Fruit fly (Drosophila melanogaster) whole organism, embryonic: Measurements from ENCODE around the gene dwg.
A peak's percentile ranks its signal among the peaks of the same experiment; 100 is the strongest.

Source experiments
- Atf6 ChIP-seq: fragments of 200-800 bp; sonication (Bioruptor generic); IDR thresholded peaks from 2 replicates; pipeline ENCODE4 v1.3.6; 2022; ENCODE audit warnings: missing biosample characterization, missing genetic modification characterization
- Awh ChIP-seq: fragments of 200-800 bp; sonication (Bioruptor generic); IDR thresholded peaks from 2 replicates; pipeline ENCODE4, ENCODE4 v1.3.6; 2022; ENCODE audit warnings: missing biosample characterization, missing genetic modification characterization
- Blimp-1 ChIP-seq: fragments of 200-800 bp; sonication (Bioruptor generic); optimal IDR thresholded peaks from 3 replicates; lab custom pipeline; 2018; ENCODE audit warnings: missing biosample characterization, missing genetic modification characterization, mild to moderate bottlenecking, moderate library complexity, missing genetic modification reagents
- BtbVII ChIP-seq: fragments of 200-800 bp; sonication (Bioruptor generic); optimal IDR thresholded peaks from 3 replicates; lab custom pipeline; 2017; ENCODE audit warnings: missing biosample characterization, mild to moderate bottlenecking, missing genetic modification characterization
- CG10267 ChIP-seq: fragments of 200-800 bp; sonication (Bioruptor generic); optimal IDR thresholded peaks from 2 replicates; lab custom pipeline; 2018; ENCODE audit warnings: missing biosample characterization, mild to moderate bottlenecking, missing genetic modification characterization, moderate library complexity
- CG11247 ChIP-seq: fragments of 200-800 bp; sonication (Bioruptor generic); IDR thresholded peaks from 2 replicates; pipeline ENCODE4 v1.3.6; 2022; ENCODE audit warnings: missing biosample characterization, missing genetic modification characterization
- CG11504 ChIP-seq: fragments of 200-800 bp; sonication (Bioruptor generic); optimal IDR thresholded peaks from 3 replicates; lab custom pipeline; 2019; ENCODE audit warnings: missing biosample characterization, mild to moderate bottlenecking, missing genetic modification characterization, moderate library complexity
- CG11696 ChIP-seq: fragments of 200-800 bp; sonication (Bioruptor generic); IDR thresholded peaks from 2 replicates; pipeline ENCODE4 v1.3.6; 2022; ENCODE audit warnings: missing biosample characterization, missing genetic modification characterization
- CG12659 ChIP-seq: fragments of 200-800 bp; sonication (Bioruptor generic); optimal IDR thresholded peaks from 3 replicates; lab custom pipeline; 2017; ENCODE audit warnings: mild to moderate bottlenecking, missing biosample characterization, missing genetic modification reagents, missing genetic modification characterization
- CG13287 ChIP-seq: fragments of 200-800 bp; sonication (Bioruptor generic); IDR thresholded peaks from 2 replicates; pipeline ENCODE4 v1.3.6; 2022; ENCODE audit warnings: missing biosample characterization, missing genetic modification characterization; ENCODE audit not compliant: partially characterized antibody
- CG14441 ChIP-seq: fragments of 200-800 bp; sonication (Bioruptor generic); IDR thresholded peaks from 2 replicates; pipeline ENCODE4 v1.3.6; 2022; ENCODE audit warnings: missing biosample characterization, missing genetic modification characterization
- CG15073 ChIP-seq: fragments of 200-800 bp; sonication (Bioruptor generic); optimal IDR thresholded peaks from 2 replicates; lab custom pipeline; 2016; ENCODE audit warnings: missing biosample characterization, missing genetic modification characterization
- CG15269 ChIP-seq: fragments of 200-800 bp; sonication (Bioruptor generic); optimal IDR thresholded peaks from 2 replicates; lab custom pipeline; 2018; ENCODE audit warnings: missing biosample characterization, mild to moderate bottlenecking, missing genetic modification characterization, moderate library complexity
- CG15696 ChIP-seq: fragments of 200-800 bp; sonication (Bioruptor generic); optimal IDR thresholded peaks from 2 replicates; lab custom pipeline; 2019; ENCODE audit warnings: missing biosample characterization, mild to moderate bottlenecking, missing genetic modification characterization, moderate library complexity
- CG1602 ChIP-seq: fragments of 200-800 bp; sonication (Bioruptor generic); optimal IDR thresholded peaks from 3 replicates; lab custom pipeline; 2016; ENCODE audit warnings: missing biosample characterization, missing genetic modification characterization
- CG16813 ChIP-seq: fragments of 200-800 bp; sonication (Bioruptor generic); IDR thresholded peaks from 3 replicates; pipeline ENCODE4 v1.3.6; 2022; ENCODE audit warnings: missing biosample characterization, missing genetic modification characterization; ENCODE audit not compliant: partially characterized antibody
- CG17802 ChIP-seq: fragments of 200-800 bp; sonication (Bioruptor generic); optimal IDR thresholded peaks from 2 replicates; lab custom pipeline; 2018; ENCODE audit warnings: missing biosample characterization, mild to moderate bottlenecking, missing genetic modification characterization, moderate library complexity
- CG2120 ChIP-seq: fragments of 200-800 bp; sonication (Bioruptor generic); optimal IDR thresholded peaks from 3 replicates; lab custom pipeline; 2016; ENCODE audit warnings: missing biosample characterization, missing genetic modification characterization
- CG30403 ChIP-seq: fragments of 200-800 bp; sonication (Bioruptor generic); optimal IDR thresholded peaks from 3 replicates; lab custom pipeline; 2016; ENCODE audit warnings: missing biosample characterization, missing genetic modification characterization
- CG33213 ChIP-seq: fragments of 200-800 bp; sonication (Bioruptor generic); optimal IDR thresholded peaks from 3 replicates; lab custom pipeline; 2016; ENCODE audit warnings: missing biosample characterization, missing genetic modification characterization
- CG34422 ChIP-seq: fragments of 200-800 bp; sonication (Bioruptor generic); IDR thresholded peaks from 3 replicates; pipeline ENCODE4 v1.3.6; 2022; ENCODE audit warnings: missing biosample characterization, missing genetic modification characterization
- CG5953 ChIP-seq: fragments of 200-800 bp; sonication (Bioruptor generic); IDR thresholded peaks from 2 replicates; pipeline ENCODE4 v1.3.6; 2022; ENCODE audit warnings: missing biosample characterization, missing genetic modification characterization
- CG6254 ChIP-seq: fragments of 200-800 bp; sonication (Bioruptor generic); optimal IDR thresholded peaks from 3 replicates; lab custom pipeline; 2017; ENCODE audit warnings: mild to moderate bottlenecking, missing biosample characterization, missing genetic modification reagents, missing genetic modification characterization
- CG6683 ChIP-seq: fragments of 200-800 bp; sonication (Bioruptor generic); optimal IDR thresholded peaks from 2 replicates; lab custom pipeline; 2017; ENCODE audit warnings: missing biosample characterization, mild to moderate bottlenecking, missing genetic modification characterization, missing genetic modification reagents
- CG6765 ChIP-seq: fragments of 200-800 bp; sonication (Bioruptor generic); optimal IDR thresholded peaks from 3 replicates; lab custom pipeline; 2017; ENCODE audit warnings: missing biosample characterization, mild to moderate bottlenecking, missing genetic modification characterization
- CG7372 ChIP-seq: fragments of 200-800 bp; sonication (Bioruptor generic); IDR thresholded peaks from 2 replicates; pipeline ENCODE4 v1.3.6; 2022; ENCODE audit warnings: missing biosample characterization, missing genetic modification characterization
- CG7786 ChIP-seq: fragments of 200-800 bp; sonication (Bioruptor generic); optimal IDR thresholded peaks from 2 replicates; lab custom pipeline; 2016; ENCODE audit warnings: missing biosample characterization, missing genetic modification characterization
- GATAe ChIP-seq: fragments of 200-800 bp; sonication (Bioruptor generic); conservative IDR thresholded peaks from 2 replicates; pipeline ENCODE4 v1.3.6; 2022; ENCODE audit warnings: missing biosample characterization, missing genetic modification characterization
- HLH3B ChIP-seq: fragments of 200-800 bp; sonication (Bioruptor generic); IDR thresholded peaks from 2 replicates; pipeline ENCODE4 v1.3.6; 2022; ENCODE audit warnings: missing biosample characterization, missing genetic modification characterization
- Myb ChIP-seq: fragments of 200-800 bp; sonication (Bioruptor generic); optimal IDR thresholded peaks from 2 replicates; lab custom pipeline; 2016; ENCODE audit warnings: missing biosample characterization, missing genetic modification characterization
- NK7.1 ChIP-seq: fragments of 200-800 bp; sonication (Bioruptor generic); optimal IDR thresholded peaks from 3 replicates; lab custom pipeline; 2016; ENCODE audit warnings: missing biosample characterization, missing genetic modification characterization
- bcd ChIP-seq: fragments of 200-800 bp; sonication (Bioruptor generic); optimal IDR thresholded peaks from 2 replicates; lab custom pipeline; 2017; ENCODE audit warnings: missing biosample characterization, mild to moderate bottlenecking, missing genetic modification characterization
- bigmax ChIP-seq: fragments of 200-800 bp; sonication (Bioruptor generic); optimal IDR thresholded peaks from 2 replicates; lab custom pipeline; 2018; ENCODE audit warnings: missing biosample characterization, mild to moderate bottlenecking, missing genetic modification characterization
- br ChIP-seq: fragments of >200 bp; optimal IDR thresholded peaks from 2 replicates; lab custom pipeline; 2017
- chif ChIP-seq, 2 experiments: fragments of 200-800 bp; sonication (Bioruptor generic); optimal IDR thresholded peaks; 3 replicates each; lab custom pipeline; 2016; ENCODE audit warnings: missing biosample characterization in 2 of 2, missing genetic modification characterization in 2 of 2
- danr ChIP-seq: fragments of 200-800 bp; sonication (Bioruptor generic); IDR thresholded peaks from 2 replicates; pipeline ENCODE4 v1.3.6; 2022; ENCODE audit warnings: missing biosample characterization, missing genetic modification characterization
- dmrt11E ChIP-seq: fragments of 200-800 bp; sonication (Bioruptor generic); optimal IDR thresholded peaks from 3 replicates; lab custom pipeline; 2018; ENCODE audit warnings: missing biosample characterization, mild to moderate bottlenecking, missing genetic modification characterization, moderate library complexity
- hth ChIP-seq: fragments of >200 bp; optimal IDR thresholded peaks from 2 replicates; lab custom pipeline; 2017; ENCODE audit warnings: inconsistent platforms
- jing ChIP-seq: fragments of 200-800 bp; sonication (Bioruptor generic); optimal IDR thresholded peaks from 2 replicates; lab custom pipeline; 2018; ENCODE audit warnings: missing biosample characterization, mild to moderate bottlenecking, missing genetic modification characterization
- kah ChIP-seq: fragments of 200-800 bp; sonication (Bioruptor generic); optimal IDR thresholded peaks from 2 replicates; lab custom pipeline; 2018; ENCODE audit warnings: missing biosample characterization, mild to moderate bottlenecking, missing genetic modification characterization
- lbe ChIP-seq: fragments of 200-800 bp; sonication (Bioruptor generic); optimal IDR thresholded peaks from 2 replicates; lab custom pipeline; 2016; ENCODE audit warnings: missing biosample characterization, mild to moderate bottlenecking, missing genetic modification characterization
- otp ChIP-seq: fragments of 200-800 bp; sonication (Bioruptor generic); IDR thresholded peaks from 3 replicates; pipeline ENCODE4, ENCODE4 v1.3.6; 2022; ENCODE audit warnings: missing biosample characterization, missing genetic modification characterization
- pan ChIP-seq, 4 experiments: fragments of >200 bp in 3 of 4; fragments of 200-800 bp in 1 of 4; sonication (Bioruptor generic) in 1 of 4; optimal IDR thresholded peaks in 3 of 4; IDR thresholded peaks in 1 of 4; 2 replicates each; pipeline versions ENCODE4 v1.3.6 to Lab custom; 2017 to 2022; ENCODE audit warnings: missing biosample characterization in 2 of 4, missing genetic modification characterization in 2 of 4, mixed read lengths in 1 of 4
- rib ChIP-seq: fragments of 200-800 bp; sonication (Bioruptor generic); IDR thresholded peaks from 2 replicates; pipeline ENCODE4 v1.3.6; 2022; ENCODE audit warnings: missing biosample characterization, missing genetic modification characterization
- scrt ChIP-seq: fragments of 200-800 bp; sonication (Bioruptor generic); optimal IDR thresholded peaks from 2 replicates; lab custom pipeline; 2018; ENCODE audit warnings: missing biosample characterization, mild to moderate bottlenecking, missing genetic modification characterization, moderate library complexity
- sens-2 ChIP-seq: fragments of 200-800 bp; sonication (Bioruptor generic); IDR thresholded peaks from 2 replicates; pipeline ENCODE4 v1.3.6; 2022; ENCODE audit warnings: missing biosample characterization, missing genetic modification characterization
- slou ChIP-seq: fragments of 200-800 bp; sonication (Bioruptor generic); optimal IDR thresholded peaks from 3 replicates; lab custom pipeline; 2016; ENCODE audit warnings: missing biosample characterization, missing genetic modification characterization
- sr ChIP-seq: fragments of 200-800 bp; sonication (Bioruptor generic); IDR thresholded peaks from 3 replicates; pipeline ENCODE4 v1.3.6; 2022; ENCODE audit warnings: missing biosample characterization, missing genetic modification characterization
- trh ChIP-seq: fragments of 200-800 bp; sonication (Bioruptor generic); optimal IDR thresholded peaks from 2 replicates; lab custom pipeline; 2016; ENCODE audit warnings: missing biosample characterization, missing genetic modification characterization
- unc-4 ChIP-seq: fragments of 200-800 bp; sonication (Bioruptor generic); IDR thresholded peaks from 2 replicates; pipeline ENCODE4 v1.3.6; 2022; ENCODE audit warnings: missing biosample characterization, missing genetic modification characterization; ENCODE audit not compliant: partially characterized antibody
- vnd ChIP-seq: fragments of 200-800 bp; sonication (Bioruptor generic); IDR thresholded peaks from 3 replicates; pipeline ENCODE4 v1.3.6; 2022; ENCODE audit warnings: missing biosample characterization, missing genetic modification characterization; ENCODE audit not compliant: partially characterized antibody

Gene dwg

dm6 chrX:2744042-2744441, 16.5 kb downstream of the dwg start, which contains the start of gene Syx4 (continued):
- peak; percentile 97 for TF ChIP-seq CG2120 (GFP tag; lab: Kevin White, UChicago)
- no peak for TF ChIP-seq br (lab: Kevin White, UChicago)
- peak; percentile 60; the same call in 2 of the 3 replicates for TF ChIP-seq sr (GFP tag; lab: Robert Waterston, UW)
- peak; percentile 88 for TF ChIP-seq CG30403 (GFP tag; lab: Kevin White, UChicago)
- peak; percentile 84 for TF ChIP-seq Blimp-1 (GFP tag; lab: Kevin White, UChicago)
- peak; percentile 91 for TF ChIP-seq CG11247 (GFP tag; lab: Robert Waterston, UW)
- peak; percentile 78 for TF ChIP-seq CG10267 (tag; lab: Kevin White, UChicago)
- peak; percentile 89 for TF ChIP-seq Awh (GFP tag; lab: Robert Waterston, UW)
- peak; percentile 68 for TF ChIP-seq danr (GFP tag; lab: Robert Waterston, UW)
- peak; percentile 80 for TF ChIP-seq sens-2
- peak; percentile 67 for TF ChIP-seq NK7.1 (GFP tag; lab: Kevin White, UChicago)
- peak; percentile 86 for TF ChIP-seq rib (GFP tag; lab: Robert Waterston, UW)
- TF ChIP-seq scrt (GFP tag; lab: Kevin White, UChicago), result peak; percentile 79
- TF ChIP-seq slou, result no peak
- peak; percentile 44 for TF ChIP-seq CG15696 (tag; lab: Kevin White, UChicago)
- TF ChIP-seq CG6254 (GFP tag; lab: Kevin White, UChicago), result peak; percentile 67
- no peak for TF ChIP-seq unc-4 (GFP tag; lab: Robert Waterston, UW)
- peak; percentile 75 for TF ChIP-seq jing (GFP tag; lab: Kevin White, UChicago)
- TF ChIP-seq vnd, result no peak
- peak; percentile 86 for TF ChIP-seq otp (GFP tag; lab: Robert Waterston, UW)
- TF ChIP-seq trh, result peak; percentile 49
- peak; percentile 76 for TF ChIP-seq GATAe
- peak; percentile 98 for TF ChIP-seq CG11696 (GFP tag; lab: Robert Waterston, UW)
- TF ChIP-seq CG34422 (GFP tag; lab: Robert Waterston, UW), result peak; percentile 89
- TF ChIP-seq CG17802 (tag; lab: Kevin White, UChicago), result peak; percentile 59
- peak; percentile 92 for TF ChIP-seq BtbVII (GFP tag; lab: Kevin White, UChicago)
- TF ChIP-seq lbe (GFP tag; lab: Kevin White, UChicago), result peak; percentile 90
- TF ChIP-seq CG13287, result no peak
- peak; percentile 83 for TF ChIP-seq CG7372
- no peak for TF ChIP-seq CG16813 (GFP tag; lab: Robert Waterston, UW)
- peak; percentile 95 for TF ChIP-seq CG15269 (tag; lab: Kevin White, UChicago)
- peak; percentile 83 for TF ChIP-seq CG6765 (GFP tag; lab: Kevin White, UChicago)
- TF ChIP-seq bigmax (GFP tag; lab: Kevin White, UChicago), result peak; percentile 21
- peak; percentile 92 for TF ChIP-seq CG5953 (GFP tag; lab: Robert Waterston, UW)
- peak; percentile 92 for TF ChIP-seq bcd (GFP tag; lab: Kevin White, UChicago)
- TF ChIP-seq CG15073 (GFP tag; lab: Kevin White, UChicago), result no peak
- TF ChIP-seq pan (optimal IDR thresholded peaks at IDR 0.05; lab: Kevin White, UChicago), result no peak
- peak in 1 of 2 experiments; percentile 93 for TF ChIP-seq pan (GFP tag; optimal IDR thresholded peaks at IDR 0.05 in 1 of 2, IDR thresholded peaks at IDR 0.05 in 1 of 2)
- peak; percentile 94 for TF ChIP-seq Atf6 (GFP tag; lab: Robert Waterston, UW)
- TF ChIP-seq hth, result no peak
- TF ChIP-seq dmrt11E (tag; lab: Kevin White, UChicago), result peak; percentile 39
- peak; percentile 90 for TF ChIP-seq CG14441 (GFP tag; lab: Robert Waterston, UW)
- peak; percentile 92 for TF ChIP-seq CG11504
- peak; percentile 79 for TF ChIP-seq CG1602
- peak; percentile 75 for TF ChIP-seq Myb (GFP tag; lab: Kevin White, UChicago)
- peak; percentile 94 for TF ChIP-seq CG7786 (GFP tag; lab: Kevin White, UChicago)
- peak; percentile 84 for TF ChIP-seq CG33213
- TF ChIP-seq CG6683 (GFP tag; lab: Kevin White, UChicago), result peak; percentile 82
- peak; percentile 78 to 83 for TF ChIP-seq chif (GFP tag; optimal IDR thresholded peaks at IDR 0.05; lab: Kevin White, UChicago)
- TF ChIP-seq CG12659 (GFP tag; lab: Kevin White, UChicago), result peak; percentile 92
- TF ChIP-seq kah (GFP tag; lab: Kevin White, UChicago), result peak; percentile 82
- peak; percentile 89 for TF ChIP-seq HLH3B
